Fruit fly (Drosophila melanogaster) whole organism, embryonic: ENCODE measurements around the gene Muc14A.

Source experiments
- CG10147 ChIP-seq: fragments of 200-800 bp; sonication (Bioruptor generic); optimal IDR thresholded peaks from 2 replicates; lab custom pipeline; 2019; ENCODE audit warnings: missing biosample characterization, mild to moderate bottlenecking, missing genetic modification characterization, moderate library complexity
- CG10431 ChIP-seq: fragments of 200-800 bp; sonication (Bioruptor generic); optimal IDR thresholded peaks from 3 replicates; lab custom pipeline; 2018; ENCODE audit warnings: missing biosample characterization, mild to moderate bottlenecking, missing genetic modification characterization
- CG10565 ChIP-seq: fragments of 200-800 bp; sonication (Bioruptor generic); optimal IDR thresholded peaks from 3 replicates; lab custom pipeline; 2016; ENCODE audit warnings: missing biosample characterization, mild to moderate bottlenecking, missing genetic modification characterization
- CG12104 ChIP-seq: fragments of 200-800 bp; sonication (Bioruptor generic); optimal IDR thresholded peaks from 3 replicates; lab custom pipeline; 2016; ENCODE audit warnings: missing biosample characterization, missing genetic modification characterization
- CG12391 ChIP-seq: fragments of 200-800 bp; sonication (Bioruptor generic); optimal IDR thresholded peaks from 3 replicates; lab custom pipeline; 2018; ENCODE audit warnings: missing biosample characterization, mild to moderate bottlenecking, missing genetic modification characterization, moderate library complexity
- CG12769 ChIP-seq: fragments of 200-800 bp; sonication (Bioruptor generic); optimal IDR thresholded peaks from 2 replicates; lab custom pipeline; 2019; ENCODE audit warnings: missing biosample characterization, mild to moderate bottlenecking, missing genetic modification characterization, moderate library complexity
- CG1647 ChIP-seq: fragments of 200-800 bp; sonication (Bioruptor generic); optimal IDR thresholded peaks from 3 replicates; lab custom pipeline; 2016; ENCODE audit warnings: missing biosample characterization, missing genetic modification characterization
- CG16813 ChIP-seq: fragments of 200-800 bp; sonication (Bioruptor generic); IDR thresholded peaks from 3 replicates; pipeline ENCODE4 v1.3.6; 2022; ENCODE audit warnings: missing biosample characterization, missing genetic modification characterization; ENCODE audit not compliant: partially characterized antibody
- CG16863 ChIP-seq: fragments of 200-800 bp; sonication (Bioruptor generic); optimal IDR thresholded peaks from 3 replicates; lab custom pipeline; 2016; ENCODE audit warnings: missing biosample characterization, missing genetic modification characterization
- CG17912 ChIP-seq: fragments of 200-800 bp; sonication (Bioruptor generic); optimal IDR thresholded peaks from 2 replicates; lab custom pipeline; 2018; ENCODE audit warnings: missing biosample characterization, mild to moderate bottlenecking, missing genetic modification characterization
- CG18619 ChIP-seq: fragments of 200-800 bp; sonication (Bioruptor generic); optimal IDR thresholded peaks from 3 replicates; lab custom pipeline; 2017; ENCODE audit warnings: missing biosample characterization, mild to moderate bottlenecking, missing genetic modification characterization
- CG2712 ChIP-seq: fragments of 200-800 bp; optimal IDR thresholded peaks from 3 replicates; lab custom pipeline; 2019; ENCODE audit warnings: missing biosample characterization, mild to moderate bottlenecking, missing genetic modification characterization, moderate library complexity
- CG32532 ChIP-seq: fragments of 200-800 bp; sonication (Bioruptor generic); IDR thresholded peaks from 2 replicates; pipeline ENCODE4 v1.3.6; 2022; ENCODE audit warnings: missing biosample characterization, missing genetic modification characterization
- CG6689 ChIP-seq: fragments of 200-800 bp; sonication (Bioruptor generic); IDR thresholded peaks from 2 replicates; pipeline ENCODE4 v1.3.6; 2022; ENCODE audit warnings: missing biosample characterization, missing genetic modification characterization
- CG6791 ChIP-seq: fragments of 200-800 bp; sonication (Bioruptor generic); IDR thresholded peaks from 3 replicates; pipeline ENCODE4 v1.3.6; 2022; ENCODE audit warnings: missing biosample characterization, missing genetic modification characterization; ENCODE audit not compliant: partially characterized antibody
- CG7963 ChIP-seq: fragments of 200-800 bp; sonication (Bioruptor generic); IDR thresholded peaks from 3 replicates; pipeline ENCODE4 v1.3.6; 2022; ENCODE audit warnings: missing biosample characterization, missing genetic modification characterization; ENCODE audit not compliant: partially characterized antibody
- CG8478 ChIP-seq: fragments of >200 bp; optimal IDR thresholded peaks from 2 replicates; lab custom pipeline; 2018
- CG9727 ChIP-seq: fragments of 200-800 bp; sonication (Bioruptor generic); optimal IDR thresholded peaks from 3 replicates; lab custom pipeline; 2017; ENCODE audit warnings: missing biosample characterization, mild to moderate bottlenecking, missing genetic modification characterization
- CG9932 ChIP-seq: fragments of 200-800 bp; sonication (Bioruptor generic); IDR thresholded peaks from 2 replicates; pipeline ENCODE4 v1.3.6; 2022; ENCODE audit warnings: missing biosample characterization, missing genetic modification characterization
- CkIIα-i1 ChIP-seq: fragments of 200-800 bp; sonication (Bioruptor generic); IDR thresholded peaks from 2 replicates; pipeline ENCODE4 v1.3.6; 2022; ENCODE audit warnings: missing biosample characterization, missing genetic modification characterization
- HmgZ ChIP-seq: fragments of 200-800 bp; sonication (Bioruptor generic); optimal IDR thresholded peaks from 2 replicates; lab custom pipeline; 2018; ENCODE audit warnings: missing biosample characterization, mild to moderate bottlenecking, missing genetic modification characterization
- Hr51 ChIP-seq, 2 experiments: fragments of 200-800 bp; sonication (Bioruptor generic); optimal IDR thresholded peaks; 2 replicates in 1 of 2; 3 replicates in 1 of 2; lab custom pipeline; 2016 to 2018; ENCODE audit warnings: missing biosample characterization in 2 of 2, missing genetic modification characterization in 2 of 2, mild to moderate bottlenecking in 1 of 2, moderate library complexity in 1 of 2
- Mad ChIP-seq: fragments of 200-800 bp; sonication (Bioruptor generic); optimal IDR thresholded peaks from 2 replicates; lab custom pipeline; 2016; ENCODE audit warnings: missing biosample characterization, missing genetic modification characterization
- Myb ChIP-seq: fragments of 200-800 bp; sonication (Bioruptor generic); optimal IDR thresholded peaks from 2 replicates; lab custom pipeline; 2016; ENCODE audit warnings: missing biosample characterization, missing genetic modification characterization
- PHDP ChIP-seq: fragments of 200-800 bp; sonication (Bioruptor generic); optimal IDR thresholded peaks from 3 replicates; lab custom pipeline; 2018; ENCODE audit warnings: missing biosample characterization, mild to moderate bottlenecking, missing genetic modification characterization, moderate library complexity
- Ptx1 ChIP-seq: fragments of 200-800 bp; sonication (Bioruptor generic); IDR thresholded peaks from 2 replicates; pipeline ENCODE4 v1.3.6; 2022; ENCODE audit warnings: missing biosample characterization, missing genetic modification characterization
- Rx ChIP-seq: fragments of 200-800 bp; sonication (Bioruptor generic); IDR thresholded peaks from 2 replicates; pipeline ENCODE4 v1.3.6; 2022; ENCODE audit warnings: missing biosample characterization, missing genetic modification characterization
- caup ChIP-seq: fragments of 200-800 bp; sonication (Bioruptor generic); optimal IDR thresholded peaks from 3 replicates; lab custom pipeline; 2017; ENCODE audit warnings: missing biosample characterization, mild to moderate bottlenecking, missing genetic modification characterization, moderate library complexity; ENCODE audit not compliant: severe bottlenecking
- cg ChIP-seq: fragments of 200-800 bp; sonication (Bioruptor generic); optimal IDR thresholded peaks from 3 replicates; lab custom pipeline; 2019; ENCODE audit warnings: missing biosample characterization, mild to moderate bottlenecking, missing genetic modification characterization, moderate library complexity
- fu2 ChIP-seq: fragments of 200-800 bp; sonication (Bioruptor generic); optimal IDR thresholded peaks from 2 replicates; lab custom pipeline; 2016; ENCODE audit warnings: missing biosample characterization, missing genetic modification characterization
- gfzf ChIP-seq: fragments of 200-800 bp; sonication (Bioruptor generic); optimal IDR thresholded peaks from 2 replicates; lab custom pipeline; 2016; ENCODE audit warnings: missing biosample characterization, mild to moderate bottlenecking, missing genetic modification characterization, moderate library complexity
- gsb ChIP-seq: fragments of 200-800 bp; sonication (Bioruptor generic); IDR thresholded peaks from 2 replicates; pipeline ENCODE4 v1.3.6; 2022; ENCODE audit warnings: missing biosample characterization, missing genetic modification characterization
- jing ChIP-seq: fragments of 200-800 bp; sonication (Bioruptor generic); optimal IDR thresholded peaks from 2 replicates; lab custom pipeline; 2018; ENCODE audit warnings: missing biosample characterization, mild to moderate bottlenecking, missing genetic modification characterization
- luna ChIP-seq: fragments of 200-800 bp; sonication (Bioruptor generic); optimal IDR thresholded peaks from 2 replicates; lab custom pipeline; 2016; ENCODE audit warnings: missing biosample characterization, missing genetic modification characterization
- mirr ChIP-seq: fragments of 200-800 bp; sonication (Bioruptor generic); optimal IDR thresholded peaks from 3 replicates; lab custom pipeline; 2018; ENCODE audit warnings: missing biosample characterization, mild to moderate bottlenecking, missing genetic modification characterization
- mld ChIP-seq: fragments of 200-800 bp; sonication (Bioruptor generic); IDR thresholded peaks from 3 replicates; pipeline ENCODE4 v1.3.6; 2022; ENCODE audit warnings: missing biosample characterization, missing genetic modification characterization; ENCODE audit not compliant: partially characterized antibody
- nerfin-2 ChIP-seq: fragments of 200-800 bp; sonication (Bioruptor generic); IDR thresholded peaks from 2 replicates; pipeline ENCODE4 v1.3.6; 2022; ENCODE audit warnings: missing biosample characterization, missing genetic modification characterization; ENCODE audit not compliant: partially characterized antibody
- pb ChIP-seq: fragments of 200-800 bp; sonication (Bioruptor generic); optimal IDR thresholded peaks from 3 replicates; lab custom pipeline; 2016; ENCODE audit warnings: missing biosample characterization, missing genetic modification characterization
- prd ChIP-seq, 3 experiments: fragments of >200 bp in 2 of 3; fragments of 200-800 bp in 1 of 3; sonication (Bioruptor generic) in 1 of 3; optimal IDR thresholded peaks in 2 of 3; IDR thresholded peaks in 1 of 3; 2 replicates in 2 of 3; 3 replicates in 1 of 3; pipeline versions ENCODE4 v1.3.6 to Lab custom; 2017 to 2022; ENCODE audit warnings: missing biosample characterization in 1 of 3, missing genetic modification characterization in 1 of 3
- psq ChIP-seq: fragments of 200-800 bp; sonication (Bioruptor generic); optimal IDR thresholded peaks from 2 replicates; lab custom pipeline; 2017; ENCODE audit warnings: missing biosample characterization, missing genetic modification characterization
- sens-2 ChIP-seq: fragments of 200-800 bp; sonication (Bioruptor generic); IDR thresholded peaks from 2 replicates; pipeline ENCODE4 v1.3.6; 2022; ENCODE audit warnings: missing biosample characterization, missing genetic modification characterization
- slp2 ChIP-seq: fragments of 200-800 bp; sonication (Bioruptor generic); optimal IDR thresholded peaks from 2 replicates; lab custom pipeline; 2016; ENCODE audit warnings: missing biosample characterization, missing genetic modification characterization
- sob ChIP-seq: fragments of 200-800 bp; sonication (Bioruptor generic); IDR thresholded peaks from 2 replicates; pipeline ENCODE4 v1.3.6; 2022; ENCODE audit warnings: missing biosample characterization, missing genetic modification characterization
- tap ChIP-seq: fragments of 200-800 bp; optimal IDR thresholded peaks from 3 replicates; lab custom pipeline; 2019; ENCODE audit warnings: missing biosample characterization, mild to moderate bottlenecking, missing genetic modification characterization, moderate library complexity
- tx ChIP-seq: fragments of 200-800 bp; sonication (Bioruptor generic); optimal IDR thresholded peaks from 2 replicates; lab custom pipeline; 2016; ENCODE audit warnings: missing biosample characterization, missing genetic modification characterization
- unc-4 ChIP-seq: fragments of 200-800 bp; sonication (Bioruptor generic); IDR thresholded peaks from 2 replicates; pipeline ENCODE4 v1.3.6; 2022; ENCODE audit warnings: missing biosample characterization, missing genetic modification characterization; ENCODE audit not compliant: partially characterized antibody
- vnd ChIP-seq: fragments of 200-800 bp; sonication (Bioruptor generic); IDR thresholded peaks from 3 replicates; pipeline ENCODE4 v1.3.6; 2022; ENCODE audit warnings: missing biosample characterization, missing genetic modification characterization; ENCODE audit not compliant: partially characterized antibody
- wdn ChIP-seq: fragments of 200-800 bp; sonication (Bioruptor generic); IDR thresholded peaks from 2 replicates; pipeline ENCODE4 v1.3.6; 2022; ENCODE audit warnings: missing biosample characterization, missing genetic modification characterization

The Muc14A gene

dm6 chrX:15991618-15992526 lies 17.0 kb upstream of the Muc14A start, which contains the start of the genes CG46312, eIF5 and exd (continued):
- no peak for TF ChIP-seq pb
- no peak for TF ChIP-seq luna
- TF ChIP-seq HmgZ, result no peak
- no peak for TF ChIP-seq Rx (GFP tag; lab: Robert Waterston, UW)
- TF ChIP-seq CG9727 (GFP tag; lab: Kevin White, UChicago), result peak; percentile 20
- peak; percentile 79 for TF ChIP-seq vnd (GFP tag; lab: Robert Waterston, UW)
- no peak for TF ChIP-seq tx (GFP tag; lab: Kevin White, UChicago)
- no peak for TF ChIP-seq fu2
- TF ChIP-seq CG10565 (GFP tag; lab: Kevin White, UChicago), result no peak
- no peak for TF ChIP-seq CkIIα-i1 (GFP tag; lab: Robert Waterston, UW)
- TF ChIP-seq CG10147, result no peak
- no peak for TF ChIP-seq Mad
- no peak for TF ChIP-seq sob (GFP tag; lab: Robert Waterston, UW)
- no peak for TF ChIP-seq prd (optimal IDR thresholded peaks at IDR 0.05; lab: Kevin White, UChicago)
- TF ChIP-seq prd (GFP tag; IDR thresholded peaks at IDR 0.05; lab: Robert Waterston, UW), result no peak
- TF ChIP-seq Hr51 (GFP tag; optimal IDR thresholded peaks at IDR 0.05; lab: Kevin White, UChicago), result no peak
- TF ChIP-seq CG1647, result no peak
- no peak for TF ChIP-seq PHDP
- TF ChIP-seq CG16813 (GFP tag; lab: Robert Waterston, UW), result peak; percentile 78
- peak; percentile 53 for TF ChIP-seq CG12391 (tag; lab: Kevin White, UChicago)
- peak; percentile 42 for TF ChIP-seq gfzf (GFP tag; lab: Kevin White, UChicago)
- no peak for TF ChIP-seq CG17912
- TF ChIP-seq CG12769 (tag; lab: Kevin White, UChicago), result no peak
- TF ChIP-seq sens-2, result no peak
- no peak for TF ChIP-seq jing (GFP tag; lab: Kevin White, UChicago)
- no peak for TF ChIP-seq CG10431 (GFP tag; lab: Kevin White, UChicago)
- TF ChIP-seq Myb (GFP tag; lab: Kevin White, UChicago), result no peak
- TF ChIP-seq CG7963, result peak; percentile 83
- peak; percentile 58; the same call in 1 of the 3 replicates for TF ChIP-seq mld (GFP tag; lab: Robert Waterston, UW)
- TF ChIP-seq psq (GFP tag; lab: Kevin White, UChicago), result no peak
- TF ChIP-seq nerfin-2 (GFP tag; lab: Robert Waterston, UW), result peak; percentile 86
- TF ChIP-seq Ptx1, result no peak
- peak; percentile 38 for TF ChIP-seq CG2712 (tag; lab: Kevin White, UChicago)
- TF ChIP-seq caup (GFP tag; lab: Kevin White, UChicago), result no peak
- no peak for TF ChIP-seq tap (tag; lab: Kevin White, UChicago)
- TF ChIP-seq mirr (GFP tag; lab: Kevin White, UChicago), result no peak
- TF ChIP-seq CG6791 (GFP tag; lab: Robert Waterston, UW), result peak; percentile 88
- no peak for TF ChIP-seq CG18619
- TF ChIP-seq cg (GFP tag; lab: Kevin White, UChicago), result no peak
- no peak for TF ChIP-seq CG16863 (GFP tag; lab: Kevin White, UChicago)
- no peak for TF ChIP-seq gsb
- TF ChIP-seq wdn (GFP tag; lab: Robert Waterston, UW), result no peak
- TF ChIP-seq CG9932, result no peak
- no peak for TF ChIP-seq slp2 (GFP tag; lab: Kevin White, UChicago)
- TF ChIP-seq CG12104, result no peak
- no peak for TF ChIP-seq CG8478 (lab: Kevin White, UChicago)
- no peak for TF ChIP-seq CG6689 (GFP tag; lab: Robert Waterston, UW)
- peak; percentile 67 for TF ChIP-seq unc-4 (GFP tag; lab: Robert Waterston, UW)
- no peak for TF ChIP-seq CG32532 (GFP tag; lab: Robert Waterston, UW)
